Worm (Caenorhabditis elegans): ENCODE results near the gene ccf-1.

Gene ccf-1

ce11 chrIII:11920187-11920785 is at the start of gene ccf-1, which contains the start of gene trap-4:
TSS of gene ccf-1 (minus strand) at chrIII:11920237.
TSS of gene trap-4 (plus strand) at chrIII:11920735.
- TF ChIP-seq C34F6.9 (tag; optimal IDR thresholded peaks at IDR 0.05) (peak; percentile 68), F13H6.1 (tag; optimal IDR thresholded peaks at IDR 0.05) (peak; percentile 16), lsy-2 (tag; optimal IDR thresholded peaks at IDR 0.05) (peak; percentile 31 to 85), ztf-4 (tag; optimal IDR thresholded peaks at IDR 0.05) (peak; percentile 52), nhr-25 (tag; optimal IDR thresholded peaks at IDR 0.05) (peak; percentile 34), sma-9 (GFP tag; optimal IDR thresholded peaks at IDR 0.05) (peak; percentile 6), sma-9 (tag; optimal IDR thresholded peaks at IDR 0.05) (no peak), fos-1 (tag; optimal IDR thresholded peaks at IDR 0.05) (peak; percentile 30), lin-11 (tag; optimal IDR thresholded peaks at IDR 0.05) (peak; percentile 45), Y55F3AM.14 (GFP tag; optimal IDR thresholded peaks at IDR 0.05) (no peak), lin-13 (GFP tag; optimal IDR thresholded peaks at IDR 0.05) (peak; percentile 40), unc-55 (GFP tag; optimal IDR thresholded peaks at IDR 0.05) (peak; percentile 80), nhr-129 (tag; optimal IDR thresholded peaks at IDR 0.05) (peak; percentile 58), ZK546.5 (tag; optimal IDR thresholded peaks at IDR 0.05) (no peak), ztf-1 (GFP tag; conservative IDR thresholded peaks at IDR 0.05) (no peak), nhr-21 (tag; optimal IDR thresholded peaks at IDR 0.05) (peak; percentile 38), mdl-1 (tag; optimal IDR thresholded peaks at IDR 0.05) (no peak), gmeb-1 (tag; optimal IDR thresholded peaks at IDR 0.05) (peak; percentile 48), sma-3 (GFP tag; optimal IDR thresholded peaks at IDR 0.05) (peak; percentile 49), zag-1 (tag; optimal IDR thresholded peaks at IDR 0.05) (no peak), sem-4 (tag; optimal IDR thresholded peaks at IDR 0.05) (peak; percentile 7), crh-2 (tag; optimal IDR thresholded peaks at IDR 0.05) (peak; percentile 65), skn-1 (tag; optimal IDR thresholded peaks at IDR 0.05) (peak; percentile 25)

DNA sequence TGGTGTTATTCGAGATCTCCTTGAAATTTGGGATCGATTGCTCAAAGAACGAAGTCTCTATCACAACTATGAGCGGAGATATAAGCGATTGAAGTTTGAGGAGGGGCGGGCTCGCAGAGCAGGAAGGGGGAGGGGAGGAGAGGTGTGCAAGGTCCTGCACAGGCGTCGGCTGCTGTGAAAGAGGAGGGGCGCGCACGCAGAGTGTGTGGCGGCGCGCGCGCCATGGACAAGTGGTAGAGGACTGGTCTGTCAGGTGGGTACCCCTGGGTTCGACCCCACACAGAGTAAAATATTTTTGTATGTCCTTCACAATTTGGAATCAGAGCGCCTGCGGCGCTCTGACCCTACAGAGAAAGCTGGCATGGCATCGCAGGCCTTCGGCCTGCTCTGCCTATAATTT is 47.0 kb upstream of the ccf-1 start:
- peak; percentile 11 for TF ChIP-seq lin-13 (GFP tag; optimal IDR thresholded peaks at IDR 0.05)

DNA sequence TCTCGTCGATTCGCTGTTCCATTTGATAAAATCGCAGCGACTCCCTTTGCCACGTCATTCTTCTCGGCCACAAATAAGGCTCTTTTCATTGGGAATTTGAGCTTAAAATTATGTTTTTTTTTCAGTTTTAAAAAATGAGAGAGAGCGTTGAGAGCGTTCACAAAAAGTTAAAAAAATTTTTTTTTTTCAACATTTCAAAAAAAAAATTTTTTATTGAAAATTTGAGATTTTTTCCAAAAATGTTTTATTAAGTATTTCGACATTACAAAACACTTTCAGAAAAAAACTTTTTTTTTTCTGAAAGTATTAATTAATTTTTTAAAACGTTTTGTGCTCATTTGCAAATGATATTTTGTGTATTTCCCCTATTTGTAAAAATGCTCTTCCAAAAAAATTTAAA is 40.0 kb upstream of the ccf-1 start, which contains the start of gene top-3:
Gene top-3, minus strand, starts transcription at position 101 of the 400 bp plus-strand sequence.
- TF ChIP-seq unc-62 (GFP tag; optimal IDR thresholded peaks at IDR 0.05) (no peak), sma-3 (GFP tag; optimal IDR thresholded peaks at IDR 0.05) (no peak), sem-4 (tag; optimal IDR thresholded peaks at IDR 0.05) (no peak), nhr-25 (tag; optimal IDR thresholded peaks at IDR 0.05) (no peak), lin-13 (GFP tag; optimal IDR thresholded peaks at IDR 0.05) (no peak)

ce11 chrIII:11954150-11954549 is 34.1 kb upstream of the ccf-1 start:
- TF ChIP-seq ztf-11 (tag; optimal IDR thresholded peaks at IDR 0.05) (no peak), lin-11 (tag; optimal IDR thresholded peaks at IDR 0.05) (no peak), fos-1 (tag; optimal IDR thresholded peaks at IDR 0.05) (no peak), lin-13 (GFP tag; optimal IDR thresholded peaks at IDR 0.05) (no peak), F13H6.1 (tag; optimal IDR thresholded peaks at IDR 0.05) (no peak), ceh-82 (tag; optimal IDR thresholded peaks at IDR 0.05) (no peak), nhr-129 (tag; optimal IDR thresholded peaks at IDR 0.05) (no peak), R02D3.7 (tag; optimal IDR thresholded peaks at IDR 0.05) (no peak), gmeb-1 (tag; optimal IDR thresholded peaks at IDR 0.05) (no peak), egl-27 (tag; optimal IDR thresholded peaks at IDR 0.05) (no peak), nhr-11 (tag; optimal IDR thresholded peaks at IDR 0.05) (no peak), peb-1 (tag; optimal IDR thresholded peaks at IDR 0.05) (no peak), snpc-4 (tag; optimal IDR thresholded peaks at IDR 0.05) (no peak), skn-1 (tag; optimal IDR thresholded peaks at IDR 0.05) (no peak), Y55F3AM.14 (GFP tag; optimal IDR thresholded peaks at IDR 0.05) (no peak), nhr-77 (tag; optimal IDR thresholded peaks at IDR 0.05) (no peak)

DNA sequence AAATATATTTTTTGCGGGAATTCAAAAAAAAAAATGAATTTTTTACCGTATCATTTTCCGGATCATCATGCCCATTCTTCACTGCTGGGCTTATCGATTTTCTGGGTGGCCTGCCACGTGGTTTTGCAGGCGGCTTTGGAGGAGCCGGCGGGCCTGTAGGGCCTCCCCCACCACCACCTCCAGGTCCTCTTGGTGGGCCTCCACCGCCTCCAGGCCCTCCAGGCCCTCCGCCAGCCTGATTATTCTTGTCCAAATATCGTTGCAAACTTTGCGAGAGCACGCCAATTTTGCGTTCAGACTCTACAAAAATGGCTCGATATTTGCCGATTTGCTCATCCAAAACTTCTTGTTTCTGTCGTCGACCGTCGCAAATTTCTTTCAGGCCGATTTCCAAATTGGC is 31.1 kb upstream of the ccf-1 start:
- TF ChIP-seq ztf-11 (tag; optimal IDR thresholded peaks at IDR 0.05) (no peak), elt-3 (tag; optimal IDR thresholded peaks at IDR 0.05) (no peak), unc-62 (GFP tag; optimal IDR thresholded peaks at IDR 0.05) (no peak), ama-1 (optimal IDR thresholded peaks at IDR 0.05) (no peak), lin-13 (GFP tag; optimal IDR thresholded peaks at IDR 0.05) (no peak)
